Fruit fly (Drosophila melanogaster): ENCODE data around the gene mRpL36.

Gene mRpL36

dm6 chr3L:8081822-8082221 is 43.1 kb downstream of the mRpL36 start (continued):
- TF ChIP-seq scrt (GFP tag; optimal IDR thresholded peaks at IDR 0.05) (peak; percentile 98), CG4820 (GFP tag; optimal IDR thresholded peaks at IDR 0.05) (no peak), CG9797 (GFP tag; optimal IDR thresholded peaks at IDR 0.05) (no peak), CG16815 (GFP tag; optimal IDR thresholded peaks at IDR 0.05) (no peak), Chrac-16 (GFP tag; optimal IDR thresholded peaks at IDR 0.05) (no peak), zen (tag; optimal IDR thresholded peaks at IDR 0.05) (no peak), CG3281 (GFP tag; optimal IDR thresholded peaks at IDR 0.05) (peak; percentile 37), mld (GFP tag; IDR thresholded peaks at IDR 0.05; ENCODE audit: partially characterized antibody) (no peak), Mrtf (GFP tag; IDR thresholded peaks at IDR 0.05) (no peak), sob (GFP tag; IDR thresholded peaks at IDR 0.05) (peak; percentile 66), Ets97D (GFP tag; optimal IDR thresholded peaks at IDR 0.05) (peak; percentile 13), CG10366 (GFP tag; IDR thresholded peaks at IDR 0.05) (no peak), D (optimal IDR thresholded peaks at IDR 0.05) (no peak), D (GFP tag; optimal IDR thresholded peaks at IDR 0.05) (no peak), Atf6 (GFP tag; IDR thresholded peaks at IDR 0.05) (peak; percentile 55; the same call in 1 of the 2 replicates), CHES-1-like (GFP tag; optimal IDR thresholded peaks at IDR 0.05) (peak; percentile 5), CG12236 (GFP tag; optimal IDR thresholded peaks at IDR 0.05) (no peak), emc (GFP tag; optimal IDR thresholded peaks at IDR 0.05) (no peak), Mad (GFP tag; optimal IDR thresholded peaks at IDR 0.05) (peak; percentile 17), amos (GFP tag; IDR thresholded peaks at IDR 0.05; ENCODE audit: partially characterized antibody) (no peak; the same call in 1 of the 2 replicates), ranshi (GFP tag; IDR thresholded peaks at IDR 0.05) (no peak; the same call in 1 of the 2 replicates), Mes4 (GFP tag; optimal IDR thresholded peaks at IDR 0.05) (no peak), Dp (GFP tag; optimal IDR thresholded peaks at IDR 0.05) (peak; percentile 38), CG7928 (GFP tag; optimal IDR thresholded peaks at IDR 0.05) (no peak), CG12942 (GFP tag; optimal IDR thresholded peaks at IDR 0.05) (no peak), kay (GFP tag; optimal IDR thresholded peaks at IDR 0.05) (no peak), ab (GFP tag; optimal IDR thresholded peaks at IDR 0.05) (no peak), CG13287 (GFP tag; IDR thresholded peaks at IDR 0.05; ENCODE audit: partially characterized antibody) (peak; percentile 72), Stat92E (GFP tag; optimal IDR thresholded peaks at IDR 0.05) (peak in 1 of 3 experiments; percentile 62), B-H1 (GFP tag; IDR thresholded peaks at IDR 0.05) (no peak; the same call in 2 of the 3 replicates), CG4282 (GFP tag; optimal IDR thresholded peaks at IDR 0.05) (no peak), CG3847 (GFP tag; IDR thresholded peaks at IDR 0.05) (no peak), ttk (GFP tag; IDR thresholded peaks at IDR 0.05) (0 out of 2 replicates have a peak, but pooled peaks have one; percentile 20), lab (GFP tag; optimal IDR thresholded peaks at IDR 0.05) (peak; percentile 89), lmd (GFP tag; IDR thresholded peaks at IDR 0.05) (no peak), CG9437 (GFP tag; optimal IDR thresholded peaks at IDR 0.05) (no peak), CG1602 (GFP tag; optimal IDR thresholded peaks at IDR 0.05) (no peak), Dip2 (GFP tag; IDR thresholded peaks at IDR 0.05) (no peak), CG10462 (GFP tag; optimal IDR thresholded peaks at IDR 0.05) (no peak), ERR (GFP tag; optimal IDR thresholded peaks at IDR 0.05) (peak; percentile 58), CG8290 (GFP tag; optimal IDR thresholded peaks at IDR 0.05) (peak; percentile 19), CG8290 (tag; optimal IDR thresholded peaks at IDR 0.05) (peak; percentile 38 to 71), gsb-n (tag; optimal IDR thresholded peaks at IDR 0.05) (no peak), salm (tag; optimal IDR thresholded peaks at IDR 0.05) (peak; percentile 20), Hey (tag; optimal IDR thresholded peaks at IDR 0.05) (no peak), wor (GFP tag; IDR thresholded peaks at IDR 0.05) (no peak), fd64A (GFP tag; optimal IDR thresholded peaks at IDR 0.05) (peak; percentile 2), MESR4 (GFP tag; optimal IDR thresholded peaks at IDR 0.05) (no peak), CG12155 (GFP tag; optimal IDR thresholded peaks at IDR 0.05) (no peak), odd (GFP tag; optimal IDR thresholded peaks at IDR 0.05) (peak; percentile 46), sens (GFP tag) (peak; percentile 83), Sox100B (GFP tag; optimal IDR thresholded peaks at IDR 0.05) (no peak)

All from whole organism, embryonic.